Fruit fly (Drosophila melanogaster): ENCODE measurements around the gene CG3703.

DNA sequence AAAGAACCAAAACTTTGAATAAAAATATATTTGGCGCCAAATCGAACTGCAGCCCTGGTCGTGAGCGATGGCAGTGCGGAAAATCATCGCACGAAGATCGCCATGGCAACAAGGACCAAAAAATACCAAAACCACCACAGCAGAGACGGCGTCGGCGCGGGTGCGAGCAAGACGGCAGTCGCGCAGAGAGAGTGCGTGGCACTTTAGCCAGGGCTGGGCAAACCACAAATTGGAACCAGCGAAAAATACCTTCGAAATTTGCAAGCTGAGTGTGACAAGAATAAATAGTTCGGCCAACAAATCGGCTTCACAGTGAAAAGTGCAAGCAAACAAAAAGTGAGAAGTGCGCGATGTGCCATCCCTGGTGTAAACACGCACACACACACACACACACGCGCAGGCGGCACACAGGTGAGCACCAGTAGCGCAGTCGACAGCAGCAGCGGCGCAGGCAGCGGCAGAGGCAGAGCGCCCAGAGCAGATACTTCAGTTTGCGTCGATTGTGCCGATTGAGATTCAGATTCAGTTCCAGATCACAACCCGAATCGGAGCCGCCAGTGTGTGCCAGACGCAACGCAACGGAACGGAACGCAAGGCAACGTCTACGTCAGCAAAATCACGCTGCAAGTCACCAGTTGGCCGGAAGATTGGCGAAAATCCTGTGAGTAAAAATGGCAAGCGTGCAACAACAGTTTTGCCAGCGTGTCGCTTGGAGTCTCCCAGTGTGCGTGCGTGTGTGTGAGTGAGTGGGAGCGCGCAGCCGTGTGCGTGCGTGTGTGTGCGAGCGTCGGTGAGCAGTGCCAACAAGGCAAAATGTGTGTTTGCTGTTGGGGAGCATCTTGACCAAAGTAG, 10.3 kb downstream of the CG3703 start, which contains the start of gene TRAM:
- no peak for TF ChIP-seq Sin3A (optimal IDR thresholded peaks at IDR 0.05)
- TF ChIP-seq insv (optimal IDR thresholded peaks at IDR 0.05): no peak
- no peak for TF ChIP-seq Myc (optimal IDR thresholded peaks at IDR 0.05)

Data from Kc167 (cell line).